Worm (Caenorhabditis elegans) whole organism, early embryonic: ENCODE data around the gene atz-1.

Source experiments
- B0310.2 ChIP-seq: sonication (generic microtip); optimal IDR thresholded peaks from 2 replicates; lab custom pipeline; 2016; ENCODE audit warnings: mild to moderate bottlenecking, missing genetic modification characterization, missing compliant biosample characterization
- F13C5.2 ChIP-seq: sonication (generic microtip); optimal IDR thresholded peaks from 2 replicates; lab custom pipeline; 2017; ENCODE audit warnings: mild to moderate bottlenecking, missing genetic modification characterization, inconsistent platforms, missing compliant biosample characterization
- aly-1 ChIP-seq: sonication (generic microtip); optimal IDR thresholded peaks from 2 replicates; lab custom pipeline; 2016; ENCODE audit warnings: missing genetic modification characterization, missing compliant biosample characterization
- ama-1 ChIP-seq: fragments of 150-350 bp; optimal IDR thresholded peaks from 2 replicates; lab custom pipeline; 2014
- ceh-13 ChIP-seq: fragments of 200-800 bp; sonication (Bioruptor generic); optimal IDR thresholded peaks from 2 replicates; lab custom pipeline; 2018; ENCODE audit warnings: mild to moderate bottlenecking, missing genetic modification characterization, missing compliant biosample characterization
- ceh-36 ChIP-seq: sonication (generic microtip); optimal IDR thresholded peaks from 2 replicates; lab custom pipeline; 2016; ENCODE audit warnings: missing genetic modification characterization, inconsistent platforms, missing compliant biosample characterization
- flt-1 ChIP-seq: fragments of 200-800 bp; sonication (Bioruptor generic); IDR thresholded peaks from 2 replicates; pipeline ENCODE4 v1.3.6; 2022; ENCODE audit warnings: missing genetic modification characterization, missing compliant biosample characterization
- hmbx-1 ChIP-seq: sonication (generic microtip); optimal IDR thresholded peaks from 2 replicates; lab custom pipeline; 2016; ENCODE audit warnings: mild to moderate bottlenecking, missing genetic modification characterization, missing compliant biosample characterization
- hmg-4 ChIP-seq: fragments of 200-800 bp; sonication (Bioruptor generic); optimal IDR thresholded peaks from 2 replicates; lab custom pipeline; 2018; ENCODE audit warnings: mild to moderate bottlenecking, missing genetic modification characterization, missing compliant biosample characterization
- hnd-1 ChIP-seq: sonication (generic microtip); optimal IDR thresholded peaks from 2 replicates; lab custom pipeline; 2016; ENCODE audit warnings: missing genetic modification characterization, missing compliant biosample characterization
- pes-1 ChIP-seq: fragments of 200-800 bp; sonication (Bioruptor generic); IDR thresholded peaks from 2 replicates; pipeline ENCODE4 v1.3.6; 2022; ENCODE audit warnings: missing genetic modification reagents, missing genetic modification characterization, missing compliant biosample characterization
- scrt-1 ChIP-seq: fragments of 200-800 bp; sonication (Bioruptor generic); IDR thresholded peaks from 2 replicates; pipeline ENCODE4 v1.3.6; 2022; ENCODE audit warnings: missing genetic modification characterization, missing compliant biosample characterization
- tra-4 ChIP-seq: sonication (generic microtip); optimal IDR thresholded peaks from 2 replicates; lab custom pipeline; 2017; ENCODE audit warnings: missing genetic modification characterization, missing compliant biosample characterization

DNA sequence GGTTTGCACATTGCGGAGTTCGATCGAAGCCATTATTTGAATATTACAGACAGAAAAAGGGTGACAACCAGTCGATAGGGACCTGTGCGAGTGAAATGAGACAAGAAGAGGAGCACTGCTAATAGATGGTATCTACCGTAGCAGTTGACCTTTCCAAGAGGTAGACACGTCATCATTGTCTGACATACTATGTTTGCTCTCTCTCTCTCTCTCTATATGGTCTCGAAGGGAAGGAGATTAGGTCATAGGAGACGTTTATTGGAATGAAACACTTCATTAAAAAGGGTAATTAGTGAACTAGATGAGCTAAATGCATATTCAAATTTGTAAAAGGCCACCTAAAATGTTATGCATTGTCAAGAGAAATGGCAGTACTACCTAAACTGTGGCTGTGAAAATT, at the start of gene atz-1:
- TF ChIP-seq F13C5.2 (tag; lab: Kevin White, UChicago) = no peak
- TF ChIP-seq hmbx-1 (tag; lab: Kevin White, UChicago) = no peak
- no peak for TF ChIP-seq ama-1 (lab: Kevin White, UChicago)
- TF ChIP-seq hnd-1 (tag; lab: Kevin White, UChicago) = no peak
- no peak for TF ChIP-seq hmg-4
- no peak for TF ChIP-seq ceh-13 (GFP tag; lab: Kevin White, UChicago)
- TF ChIP-seq pes-1 (GFP tag; lab: Robert Waterston, UW) = no peak
- TF ChIP-seq flt-1 (GFP tag; lab: Robert Waterston, UW) = no peak
- no peak for TF ChIP-seq aly-1 (tag; lab: Kevin White, UChicago)
- TF ChIP-seq tra-4 (tag; lab: Kevin White, UChicago) = no peak
- no peak for TF ChIP-seq scrt-1
- no peak for TF ChIP-seq B0310.2
- TF ChIP-seq ceh-36 = no peak
